Worm (Caenorhabditis elegans) whole organism, L4 larva: ENCODE results near the gene pigx-1.

ENCODE experiments used
- T20F7.1 ChIP-seq: fragments of 200-800 bp; sonication (Bioruptor generic); optimal IDR thresholded peaks from 2 replicates; lab custom pipeline; 2018; ENCODE audit warnings: mild to moderate bottlenecking, missing genetic modification characterization, missing compliant biosample characterization
- T26A8.4 ChIP-seq: fragments of 200-800 bp; sonication (Bioruptor generic); IDR thresholded peaks from 2 replicates; pipeline ENCODE4 v1.3.6; 2022; ENCODE audit warnings: missing genetic modification characterization, missing compliant biosample characterization
- Y105C5A.15 ChIP-seq: fragments of 200-800 bp; sonication (Bioruptor generic); IDR thresholded peaks from 2 replicates; pipeline ENCODE4 v1.3.6; 2022; ENCODE audit warnings: missing genetic modification characterization, missing compliant biosample characterization
- ZK337.2 ChIP-seq: fragments of 200-800 bp; sonication (Bioruptor generic); IDR thresholded peaks from 2 replicates; pipeline ENCODE4 v1.3.6; 2022; ENCODE audit warnings: missing genetic modification reagents, missing genetic modification characterization, missing compliant biosample characterization
- ZK546.5 ChIP-seq, 2 experiments: sonication (generic microtip); optimal IDR thresholded peaks; 2 replicates each; lab custom pipeline; 2017; ENCODE audit warnings: missing biosample characterization in 2 of 2, missing genetic modification characterization in 2 of 2
- ama-1 ChIP-seq: fragments of 150-350 bp; optimal IDR thresholded peaks from 2 replicates; lab custom pipeline; 2014; ENCODE audit warnings: inconsistent platforms, mixed read lengths
- ceh-20 ChIP-seq: fragments of 200-800 bp; sonication (Bioruptor generic); IDR thresholded peaks from 2 replicates; pipeline ENCODE4 v1.3.6; 2022; ENCODE audit warnings: missing genetic modification reagents, missing genetic modification characterization, missing compliant biosample characterization
- ceh-62 ChIP-seq: sonication (generic microtip); optimal IDR thresholded peaks from 2 replicates; lab custom pipeline; 2017; ENCODE audit warnings: missing biosample characterization, missing genetic modification characterization
- daf-12 ChIP-seq: fragments of 150-350 bp; optimal IDR thresholded peaks from 2 replicates; lab custom pipeline; 2014; ENCODE audit warnings: missing biosample characterization, missing genetic modification reagents, missing genetic modification characterization
- daf-16 ChIP-seq, 3 experiments: sonication (generic microtip); optimal IDR thresholded peaks; 2 replicates each; lab custom pipeline; 2016 to 2017; ENCODE audit warnings: missing genetic modification characterization in 3 of 3, missing genetic modification reagents in 3 of 3, mild to moderate bottlenecking in 2 of 3, missing compliant biosample characterization in 2 of 3, missing biosample characterization in 1 of 3, moderate library complexity in 1 of 3
- dmd-6 ChIP-seq: fragments of 200-800 bp; sonication (Bioruptor generic); IDR thresholded peaks from 2 replicates; pipeline ENCODE4 v1.3.6; 2022; ENCODE audit warnings: missing genetic modification reagents, missing genetic modification characterization, missing compliant biosample characterization
- dve-1 ChIP-seq: sonication (generic microtip); optimal IDR thresholded peaks from 2 replicates; lab custom pipeline; 2017; ENCODE audit warnings: antibody characterized with exemption, mild to moderate bottlenecking, missing genetic modification characterization, missing compliant biosample characterization; ENCODE audit not compliant: insufficient read depth
- egl-27 ChIP-seq: sonication (generic microtip); optimal IDR thresholded peaks from 3 replicates; lab custom pipeline; 2017; ENCODE audit warnings: missing biosample characterization, missing genetic modification reagents, missing genetic modification characterization
- fkh-10 ChIP-seq: fragments of 150-350 bp; optimal IDR thresholded peaks from 2 replicates; lab custom pipeline; 2014; ENCODE audit warnings: missing biosample characterization, missing genetic modification reagents, missing genetic modification characterization
- hlh-11 ChIP-seq: fragments of 200-800 bp; sonication (Bioruptor generic); optimal IDR thresholded peaks from 2 replicates; lab custom pipeline; 2018; ENCODE audit warnings: mild to moderate bottlenecking, missing genetic modification characterization, missing compliant biosample characterization
- lin-15B ChIP-seq: fragments of 150-350 bp; sonication (generic microtip); optimal IDR thresholded peaks from 3 replicates; lab custom pipeline; 2014; ENCODE audit warnings: missing biosample characterization, missing genetic modification characterization
- lsy-2 ChIP-seq, 2 experiments: fragments of 150-350 bp in 1 of 2; sonication (generic microtip) in 1 of 2; optimal IDR thresholded peaks; 2 replicates each; lab custom pipeline; 2014 to 2017; ENCODE audit warnings: missing biosample characterization in 2 of 2, missing genetic modification characterization in 2 of 2
- mes-2 ChIP-seq: sonication (generic microtip); optimal IDR thresholded peaks from 2 replicates; lab custom pipeline; 2016; ENCODE audit warnings: missing genotype, mild to moderate bottlenecking, missing genetic modification characterization, missing compliant biosample characterization; ENCODE audit not compliant: poor library complexity, severe bottlenecking
- mxl-2 ChIP-seq: fragments of 200-800 bp; sonication (Bioruptor generic); conservative IDR thresholded peaks from 2 replicates; pipeline ENCODE4 v1.3.6; 2022; ENCODE audit warnings: missing genetic modification reagents, missing genetic modification characterization, missing compliant biosample characterization
- mxl-3 ChIP-seq: fragments of 200-800 bp; sonication (Bioruptor generic); optimal IDR thresholded peaks from 2 replicates; lab custom pipeline; 2018; ENCODE audit warnings: mild to moderate bottlenecking, missing genetic modification characterization, missing compliant biosample characterization
- nhr-11 ChIP-seq: fragments of 150-350 bp; optimal IDR thresholded peaks from 2 replicates; lab custom pipeline; 2014; ENCODE audit warnings: missing biosample characterization, missing genetic modification characterization
- nhr-111 ChIP-seq: fragments of 200-800 bp; sonication (Bioruptor generic); optimal IDR thresholded peaks from 2 replicates; lab custom pipeline; 2018; ENCODE audit warnings: mild to moderate bottlenecking, missing genetic modification characterization, missing compliant biosample characterization
- nhr-28 ChIP-seq: fragments of 150-350 bp; optimal IDR thresholded peaks from 2 replicates; lab custom pipeline; 2014; ENCODE audit warnings: missing biosample characterization, missing genetic modification characterization
- nhr-77 ChIP-seq: fragments of 150-350 bp; optimal IDR thresholded peaks from 2 replicates; lab custom pipeline; 2014; ENCODE audit warnings: missing biosample characterization, missing genetic modification characterization
- pqm-1 ChIP-seq: sonication (generic microtip); optimal IDR thresholded peaks from 2 replicates; lab custom pipeline; 2017; ENCODE audit warnings: missing biosample characterization, missing genetic modification characterization
- set-16 ChIP-seq: fragments of 200-800 bp; sonication (Bioruptor generic); IDR thresholded peaks from 2 replicates; pipeline ENCODE4 v1.3.6; 2022; ENCODE audit warnings: missing genetic modification reagents, missing genetic modification characterization, missing compliant biosample characterization
- spr-3 ChIP-seq: fragments of 200-800 bp; sonication (Bioruptor generic); optimal IDR thresholded peaks from 2 replicates; lab custom pipeline; 2018; ENCODE audit warnings: mild to moderate bottlenecking, missing genetic modification characterization, missing compliant biosample characterization
- unc-62 ChIP-seq, 3 experiments: fragments of 150-350 bp in 1 of 3; sonication (generic microtip); optimal IDR thresholded peaks in 2 of 3; peaks in 1 of 3; 1 replicate in 1 of 3; 2 replicates in 2 of 3; lab custom pipeline; 2014 to 2017; ENCODE audit warnings: missing biosample characterization in 3 of 3, missing genetic modification characterization in 3 of 3, missing genetic modification reagents in 3 of 3, missing genotype in 1 of 3
- zag-1 ChIP-seq: fragments of 150-350 bp; optimal IDR thresholded peaks from 2 replicates; lab custom pipeline; 2014; ENCODE audit warnings: missing biosample characterization, missing genetic modification characterization
- zfp-3 ChIP-seq: fragments of 200-800 bp; sonication (Bioruptor generic); conservative IDR thresholded peaks from 2 replicates; pipeline ENCODE4 v1.3.6; 2022; ENCODE audit warnings: missing genetic modification reagents, missing genetic modification characterization, missing compliant biosample characterization

pigx-1 gene

ce11 chrX:1052960-1053359 is 43.9 kb downstream of the pigx-1 start:
- TF ChIP-seq lsy-2 (tag; optimal IDR thresholded peaks at IDR 0.05; lab: Kevin White, UChicago) = no peak

- no peak for TF ChIP-seq nhr-111 (GFP tag; lab: Kevin White, UChicago)
- TF ChIP-seq unc-62 (GFP tag; optimal IDR thresholded peaks at IDR 0.05 in 1 of 2; lab: Kevin White, UChicago) = peak in 1 of 2 experiments; percentile 77
- no peak for TF ChIP-seq unc-62 (tag; optimal IDR thresholded peaks at IDR 0.05; lab: Kevin White, UChicago)
- TF ChIP-seq mxl-3 (GFP tag; lab: Kevin White, UChicago) = peak; percentile 18
- TF ChIP-seq nhr-11 (tag; lab: Kevin White, UChicago) = peak; percentile 52
- peak; percentile 43 for TF ChIP-seq hlh-11 (tag; lab: Kevin White, UChicago)
- TF ChIP-seq daf-16 (GFP tag; optimal IDR thresholded peaks at IDR 0.05; lab: Kevin White, UChicago) = peak in 1 of 2 experiments; percentile 69
- TF ChIP-seq daf-16 (tag; optimal IDR thresholded peaks at IDR 0.05; lab: Kevin White, UChicago) = no peak
- no peak for TF ChIP-seq ZK337.2 (GFP tag; lab: Robert Waterston, UW)
Measured at ce11 chrX:1051041-1051440, 45.8 kb downstream of the pigx-1 start.

DNA sequence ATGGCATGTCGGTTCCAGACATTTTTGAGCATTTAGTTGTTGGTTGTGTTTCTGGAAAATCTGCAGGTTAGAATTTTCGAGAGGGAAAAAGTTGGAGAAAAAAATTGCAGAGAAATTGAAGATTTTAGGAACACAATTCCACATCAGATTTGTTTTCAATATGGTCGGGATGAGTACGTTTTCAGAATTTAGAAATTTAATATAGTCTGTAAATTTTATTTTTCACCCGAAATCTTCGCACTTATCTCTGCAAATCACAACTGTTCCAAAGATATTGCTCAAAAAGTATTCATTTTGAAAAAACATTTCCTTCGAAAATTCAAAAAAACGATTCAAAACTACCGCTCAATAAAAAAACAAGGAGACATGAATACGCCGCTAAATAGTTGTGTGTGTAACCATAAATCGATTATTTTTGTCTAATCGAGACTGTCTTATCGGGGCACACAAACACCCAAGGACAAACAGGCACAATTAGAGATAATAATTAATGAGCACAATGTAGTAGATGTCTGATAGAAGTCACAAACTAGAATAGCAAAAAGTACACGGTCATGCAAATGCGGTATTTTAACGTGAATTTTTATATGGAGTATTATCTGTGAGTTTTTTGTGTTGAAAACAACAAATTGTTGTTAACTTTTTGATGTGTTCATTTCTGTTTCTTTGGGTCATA is 50.5 kb downstream of the pigx-1 start, which contains the start of gene vpat-1:
TSS of gene vpat-1 (minus strand) at position 51 of the 676 bp plus-strand sequence.
- peak; percentile 74 for TF ChIP-seq dve-1
- TF ChIP-seq ceh-20 (GFP tag; lab: Robert Waterston, UW) = no peak
- no peak for TF ChIP-seq ama-1 (lab: Kevin White, UChicago)
- TF ChIP-seq ZK337.2 (GFP tag; lab: Robert Waterston, UW) = no peak
- TF ChIP-seq lin-15B (tag; lab: Kevin White, UChicago) = no peak
- TF ChIP-seq Y105C5A.15 = no peak
- no peak for TF ChIP-seq T20F7.1 (GFP tag; lab: Kevin White, UChicago)
- TF ChIP-seq nhr-28 = peak; percentile 93
- no peak for TF ChIP-seq T26A8.4 (GFP tag; lab: Robert Waterston, UW)
- peak; percentile 40 for TF ChIP-seq nhr-77 (tag; lab: Kevin White, UChicago)
- TF ChIP-seq fkh-10 (GFP tag; lab: Kevin White, UChicago) = no peak
- no peak for TF ChIP-seq daf-12 (tag; lab: Kevin White, UChicago)
- no peak for TF ChIP-seq spr-3 (GFP tag; lab: Kevin White, UChicago)
- peak; percentile 87 for TF ChIP-seq pqm-1 (tag; lab: Kevin White, UChicago)
- TF ChIP-seq dmd-6 (GFP tag; lab: Robert Waterston, UW) = peak; percentile 26; the same call in 1 of the 2 replicates
- no peak for TF ChIP-seq mes-2
- TF ChIP-seq hlh-11 (tag; lab: Kevin White, UChicago) = peak; percentile 57
- TF ChIP-seq zfp-3 (GFP tag; lab: Robert Waterston, UW) = no peak
- TF ChIP-seq mxl-2 = no peak
- no peak for TF ChIP-seq ZK546.5 (tag; optimal IDR thresholded peaks at IDR 0.05; lab: Kevin White, UChicago)
- no peak for TF ChIP-seq ceh-62
- TF ChIP-seq zag-1 (tag; lab: Kevin White, UChicago) = no peak
- TF ChIP-seq daf-16 (GFP tag; optimal IDR thresholded peaks at IDR 0.05; lab: Kevin White, UChicago) = no peak
- peak; percentile 87 for TF ChIP-seq daf-16 (tag; optimal IDR thresholded peaks at IDR 0.05; lab: Kevin White, UChicago)
- no peak for TF ChIP-seq egl-27 (tag; lab: Kevin White, UChicago)
- no peak for TF ChIP-seq set-16
